Worm (Caenorhabditis elegans): ENCODE measurements around the gene hse-5.

ce11 chrIII:4395857-4396256, 50.7 kb downstream of the hse-5 start:
- TF ChIP-seq ztf-11 (tag; optimal IDR thresholded peaks at IDR 0.05), result no peak
- no peak for TF ChIP-seq snpc-4 (tag; optimal IDR thresholded peaks at IDR 0.05)
- no peak for TF ChIP-seq nhr-76 (tag; optimal IDR thresholded peaks at IDR 0.05)
- TF ChIP-seq mep-1 (tag; optimal IDR thresholded peaks at IDR 0.05), result no peak
- no peak for TF ChIP-seq lsy-2 (tag; optimal IDR thresholded peaks at IDR 0.05)
- no peak for TF ChIP-seq nhr-2 (tag; optimal IDR thresholded peaks at IDR 0.05)
- TF ChIP-seq flh-1 (GFP tag; optimal IDR thresholded peaks at IDR 0.05), result no peak
- TF ChIP-seq sptf-1 (tag; optimal IDR thresholded peaks at IDR 0.05), result no peak
- TF ChIP-seq nhr-237 (tag; optimal IDR thresholded peaks at IDR 0.05), result no peak
